ENCODE assay signal across 6 worm cellular contexts in the genomic region with DNA sequence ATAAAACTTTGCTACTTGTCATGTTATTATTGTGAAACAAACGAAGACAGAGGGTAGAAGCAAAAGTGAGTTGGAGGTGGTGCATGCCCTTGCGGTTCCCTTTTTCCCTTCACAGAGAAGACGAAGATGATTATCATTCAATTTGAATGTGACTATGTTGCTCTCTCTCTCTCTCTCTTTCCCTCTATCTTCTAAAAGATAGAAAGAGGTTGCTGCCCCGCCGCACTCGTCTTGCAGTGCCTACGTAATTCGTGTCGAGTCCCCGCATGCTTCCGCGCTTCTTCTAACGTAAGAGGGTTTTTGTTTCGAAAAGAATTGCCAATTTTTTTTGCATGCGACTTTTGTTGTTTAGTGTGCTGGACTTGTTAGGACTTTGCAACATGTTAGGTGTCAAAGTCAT.
TF ChIP-seq lines count a peak whose summit lies in the region.

No protein-coding gene starts in this region.

TF ChIP-seq in whole organism, L1 larva, 84 proteins besides CTCF, POLR2A, EP300 and RAD21:
- TF ChIP-seq lin-14 (GFP tag; optimal IDR thresholded peaks at IDR 0.05; lab: Kevin White, UChicago) (peak; percentile 64), fkh-10 (GFP tag; optimal IDR thresholded peaks at IDR 0.05; lab: Kevin White, UChicago) (peak; percentile 50), ces-1 (GFP tag; optimal IDR thresholded peaks at IDR 0.05; lab: Kevin White, UChicago) (peak; percentile 6), mep-1 (tag; optimal IDR thresholded peaks at IDR 0.05; lab: Kevin White, UChicago) (no peak)

TF ChIP-seq in whole organism, L2 larva, 48 proteins besides CTCF, POLR2A, EP300 and RAD21:
- TF ChIP-seq C34F6.9 (tag; optimal IDR thresholded peaks at IDR 0.05; lab: Kevin White, UChicago), result peak; percentile 2
- TF ChIP-seq gmeb-1 (tag; optimal IDR thresholded peaks at IDR 0.05; lab: Kevin White, UChicago), result no peak
- no peak for TF ChIP-seq fos-1 (tag; optimal IDR thresholded peaks at IDR 0.05; lab: Kevin White, UChicago)
- no peak for TF ChIP-seq ama-1 (optimal IDR thresholded peaks at IDR 0.05; lab: Kevin White, UChicago)
- TF ChIP-seq nhr-23 (tag; optimal IDR thresholded peaks at IDR 0.05; lab: Kevin White, UChicago), result no peak
- no peak for TF ChIP-seq nhr-237 (tag; optimal IDR thresholded peaks at IDR 0.05; lab: Kevin White, UChicago)
- TF ChIP-seq nhr-10 (tag; optimal IDR thresholded peaks at IDR 0.05; lab: Kevin White, UChicago), result no peak
- TF ChIP-seq sem-4 (tag; optimal IDR thresholded peaks at IDR 0.05; lab: Kevin White, UChicago), result no peak

TF ChIP-seq in whole organism, L3 larva, 47 proteins besides CTCF, POLR2A, EP300 and RAD21:
- TF ChIP-seq unc-62 (GFP tag; optimal IDR thresholded peaks at IDR 0.05; lab: Kevin White, UChicago) (no peak), fkh-10 (GFP tag; optimal IDR thresholded peaks at IDR 0.05; lab: Kevin White, UChicago) (peak; percentile 83)

TF ChIP-seq in whole organism, L4 larva, 104 proteins besides CTCF, POLR2A, EP300 and RAD21:
- TF ChIP-seq ceh-62 (tag; optimal IDR thresholded peaks at IDR 0.05; lab: Kevin White, UChicago) (no peak), lin-29 (GFP tag; IDR thresholded peaks at IDR 0.05; lab: Robert Waterston, UW) (no peak), ctbp-1 (GFP tag; IDR thresholded peaks at IDR 0.05; lab: Robert Waterston, UW) (peak; percentile 46; the same call in 1 of the 2 replicates), fkh-10 (GFP tag; optimal IDR thresholded peaks at IDR 0.05; lab: Kevin White, UChicago) (peak; percentile 45), ceh-44 (GFP tag; IDR thresholded peaks at IDR 0.05; lab: Robert Waterston, UW) (no peak), mxl-2 (GFP tag; conservative IDR thresholded peaks at IDR 0.05; lab: Robert Waterston, UW) (no peak)

TF ChIP-seq in whole organism, late embryonic, 69 proteins besides CTCF, POLR2A, EP300 and RAD21:
- TF ChIP-seq unc-42 (tag; optimal IDR thresholded peaks at IDR 0.05; lab: Kevin White, UChicago) (peak; percentile 87), pag-3 (tag; optimal IDR thresholded peaks at IDR 0.05; lab: Kevin White, UChicago; ENCODE audit: borderline replicate concordance) (no peak)

TF ChIP-seq in whole organism, mixed stage, embryonic, 35 proteins besides CTCF, POLR2A, EP300 and RAD21:
- no peak for TF ChIP-seq nhr-12 (tag; optimal IDR thresholded peaks at IDR 0.05; lab: Kevin White, UChicago)
- TF ChIP-seq ces-1 (GFP tag; optimal IDR thresholded peaks at IDR 0.05; lab: Kevin White, UChicago), result peak; percentile 80

Comparison
In these comparisons a context has a peak if more than half of its experiments do, and no peak if none do; other contexts are left out.
1. Of the 29 proteins assayed by ChIP-seq in both whole organism, L4 larva and whole organism, L1 larva: peak only in whole organism, L4 larva: none; only in whole organism, L1 larva: ces-1; in both: fkh-10; in neither: 27.